Fruit fly (Drosophila melanogaster) whole organism: ENCODE measurements around the gene Cpr35B.

Experiments
- CG8478 ChIP-seq: fragments of >200 bp; optimal IDR thresholded peaks from 2 replicates; lab custom pipeline; 2018; ENCODE audit warnings: inconsistent platforms
- Dll ChIP-seq: fragments of >200 bp; optimal IDR thresholded peaks from 2 replicates; lab custom pipeline; 2017
- EcR ChIP-seq, 2 experiments: fragments of >200 bp; optimal IDR thresholded peaks; 2 replicates each; lab custom pipeline; 2017; ENCODE audit warnings: missing biosample characterization in 2 of 2, missing genetic modification characterization in 2 of 2, missing genetic modification reagents in 2 of 2
- pan ChIP-seq: fragments of >200 bp; optimal IDR thresholded peaks from 2 replicates; lab custom pipeline; 2017
- psq ChIP-seq: fragments of >200 bp; optimal IDR thresholded peaks from 2 replicates; lab custom pipeline; 2017
- usp ChIP-seq: fragments of >200 bp; optimal IDR thresholded peaks from 2 replicates; lab custom pipeline; 2017; ENCODE audit warnings: missing biosample characterization, missing genetic modification characterization, mixed read lengths

Cpr35B gene

dm6 chr2L:14425089-14425488 is at the start of gene Cpr35B:
Gene Cpr35B, minus strand, starts transcription at chr2L:14425189.
- TF ChIP-seq Dll (lab: Kevin White, UChicago): no peak

- TF ChIP-seq pan: no peak
- no peak for TF ChIP-seq psq (lab: Kevin White, UChicago)
- TF ChIP-seq CG8478 (lab: Kevin White, UChicago): no peak
- no peak for TF ChIP-seq EcR (GFP tag; optimal IDR thresholded peaks at IDR 0.05; lab: Kevin White, UChicago)
- no peak for TF ChIP-seq usp (GFP tag; lab: Kevin White, UChicago)
- no peak for TF ChIP-seq Dll (lab: Kevin White, UChicago)
These were observed 49.4 kb upstream of the Cpr35B start for dm6 chr2L:14474400-14474799.

dm6 chr2L:14469728-14470127 is 44.7 kb upstream of the Cpr35B start:
- no peak for TF ChIP-seq psq (lab: Kevin White, UChicago)
- TF ChIP-seq CG8478 (lab: Kevin White, UChicago): no peak
- TF ChIP-seq EcR (GFP tag; optimal IDR thresholded peaks at IDR 0.05; lab: Kevin White, UChicago): no peak
- TF ChIP-seq usp (GFP tag; lab: Kevin White, UChicago): no peak
- TF ChIP-seq Dll (lab: Kevin White, UChicago): no peak
- no peak for TF ChIP-seq pan

dm6 chr2L:14464974-14465373 is 40.0 kb upstream of the Cpr35B start:
- TF ChIP-seq usp (GFP tag; lab: Kevin White, UChicago): no peak
- TF ChIP-seq Dll (lab: Kevin White, UChicago): no peak
- TF ChIP-seq CG8478 (lab: Kevin White, UChicago): no peak
- no peak for TF ChIP-seq EcR (GFP tag; optimal IDR thresholded peaks at IDR 0.05; lab: Kevin White, UChicago)
- TF ChIP-seq psq (lab: Kevin White, UChicago): no peak
- no peak for TF ChIP-seq pan

- TF ChIP-seq CG8478 (lab: Kevin White, UChicago) (no peak), Dll (lab: Kevin White, UChicago) (no peak), pan (no peak), psq (lab: Kevin White, UChicago) (no peak), EcR (GFP tag; optimal IDR thresholded peaks at IDR 0.05; lab: Kevin White, UChicago) (no peak), usp (GFP tag; lab: Kevin White, UChicago) (no peak)
These were observed 39.3 kb upstream of the Cpr35B start for dm6 chr2L:14464328-14464727.

dm6 chr2L:14462644-14463394 is 37.8 kb upstream of the Cpr35B start:
- TF ChIP-seq EcR (GFP tag; optimal IDR thresholded peaks at IDR 0.05; lab: Kevin White, UChicago) (no peak), Dll (lab: Kevin White, UChicago) (no peak), pan (no peak), usp (GFP tag; lab: Kevin White, UChicago) (no peak), psq (lab: Kevin White, UChicago) (no peak), CG8478 (lab: Kevin White, UChicago) (no peak)

- TF ChIP-seq Dll (lab: Kevin White, UChicago): no peak
- no peak for TF ChIP-seq psq (lab: Kevin White, UChicago)
- no peak for TF ChIP-seq pan
- no peak for TF ChIP-seq usp (GFP tag; lab: Kevin White, UChicago)
- TF ChIP-seq EcR (GFP tag; optimal IDR thresholded peaks at IDR 0.05; lab: Kevin White, UChicago): no peak
- no peak for TF ChIP-seq CG8478 (lab: Kevin White, UChicago)
These were observed 36.1 kb upstream of the Cpr35B start for dm6 chr2L:14461066-14461465.

dm6 chr2L:14460029-14460363 is 35.0 kb upstream of the Cpr35B start:
- no peak for TF ChIP-seq EcR (GFP tag; optimal IDR thresholded peaks at IDR 0.05; lab: Kevin White, UChicago)
- TF ChIP-seq pan: no peak
- TF ChIP-seq Dll (lab: Kevin White, UChicago): no peak
- TF ChIP-seq psq (lab: Kevin White, UChicago): no peak
- TF ChIP-seq CG8478 (lab: Kevin White, UChicago): no peak
- no peak for TF ChIP-seq usp (GFP tag; lab: Kevin White, UChicago)

- no peak for TF ChIP-seq Dll (lab: Kevin White, UChicago)
- TF ChIP-seq CG8478 (lab: Kevin White, UChicago): no peak
- TF ChIP-seq usp (GFP tag; lab: Kevin White, UChicago): no peak
- no peak for TF ChIP-seq pan
- TF ChIP-seq psq (lab: Kevin White, UChicago): no peak
- TF ChIP-seq EcR (GFP tag; optimal IDR thresholded peaks at IDR 0.05; lab: Kevin White, UChicago): no peak
These were observed 34.5 kb upstream of the Cpr35B start for dm6 chr2L:14459360-14460028.

- TF ChIP-seq pan: no peak
- TF ChIP-seq psq (lab: Kevin White, UChicago): no peak
- no peak for TF ChIP-seq EcR (GFP tag; optimal IDR thresholded peaks at IDR 0.05; lab: Kevin White, UChicago)
- no peak for TF ChIP-seq CG8478 (lab: Kevin White, UChicago)
- TF ChIP-seq Dll (lab: Kevin White, UChicago): no peak
- no peak for TF ChIP-seq usp (GFP tag; lab: Kevin White, UChicago)
These were observed 33.4 kb upstream of the Cpr35B start for dm6 chr2L:14458187-14458899.

- TF ChIP-seq Dll (lab: Kevin White, UChicago): no peak
- no peak for TF ChIP-seq CG8478 (lab: Kevin White, UChicago)
- no peak for TF ChIP-seq pan
- no peak for TF ChIP-seq usp (GFP tag; lab: Kevin White, UChicago)
- no peak for TF ChIP-seq EcR (GFP tag; optimal IDR thresholded peaks at IDR 0.05; lab: Kevin White, UChicago)
- no peak for TF ChIP-seq psq (lab: Kevin White, UChicago)
These were observed 32.4 kb upstream of the Cpr35B start for dm6 chr2L:14457414-14457813.
